Worm (Caenorhabditis elegans) whole organism, L4 larva: ENCODE data around the gene egl-9.

Source experiments
- F37D6.2 ChIP-seq: sonication (generic microtip); optimal IDR thresholded peaks from 2 replicates; lab custom pipeline; 2016; ENCODE audit warnings: mild to moderate bottlenecking, missing genetic modification characterization, missing compliant biosample characterization
- F44E2.7 ChIP-seq: fragments of 200-800 bp; sonication (Bioruptor generic); IDR thresholded peaks from 2 replicates; pipeline ENCODE4 v2.1.2; 2022; ENCODE audit warnings: missing genetic modification characterization, missing compliant biosample characterization
- F49E8.2 ChIP-seq: sonication (generic microtip); optimal IDR thresholded peaks from 2 replicates; lab custom pipeline; 2016; ENCODE audit warnings: missing compliant biosample characterization, mild to moderate bottlenecking, missing genetic modification characterization, borderline replicate concordance
- Y48G9A.11 ChIP-seq: fragments of 200-800 bp; sonication (Bioruptor generic); IDR thresholded peaks from 2 replicates; pipeline ENCODE4 v1.3.6; 2022; ENCODE audit warnings: missing genetic modification reagents, missing genetic modification characterization, missing compliant biosample characterization
- Y75B8A.6 ChIP-seq: fragments of 200-800 bp; sonication (Bioruptor generic); IDR thresholded peaks from 2 replicates; pipeline ENCODE4 v1.3.6; 2022; ENCODE audit warnings: missing genetic modification reagents, missing genetic modification characterization, missing compliant biosample characterization
- aha-1 ChIP-seq: fragments of 150-350 bp; peaks from one replicate; lab custom pipeline; 2014; ENCODE audit warnings: missing biosample characterization, missing genetic modification characterization
- aly-2 ChIP-seq: sonication (generic microtip); optimal IDR thresholded peaks from 2 replicates; lab custom pipeline; 2018; ENCODE audit warnings: missing biosample characterization, missing genetic modification characterization
- ama-1 ChIP-seq: fragments of 150-350 bp; optimal IDR thresholded peaks from 2 replicates; lab custom pipeline; 2014; ENCODE audit warnings: inconsistent platforms, mixed read lengths
- ctbp-1 ChIP-seq: fragments of 200-800 bp; sonication (Bioruptor generic); IDR thresholded peaks from 2 replicates; pipeline ENCODE4 v1.3.6; 2022; ENCODE audit warnings: missing genetic modification reagents, missing genetic modification characterization, missing compliant biosample characterization
- daf-12 ChIP-seq: fragments of 150-350 bp; optimal IDR thresholded peaks from 2 replicates; lab custom pipeline; 2014; ENCODE audit warnings: missing biosample characterization, missing genetic modification reagents, missing genetic modification characterization
- daf-16 ChIP-seq, 3 experiments: sonication (generic microtip); optimal IDR thresholded peaks; 2 replicates each; lab custom pipeline; 2016 to 2017; ENCODE audit warnings: missing genetic modification characterization in 3 of 3, missing genetic modification reagents in 3 of 3, mild to moderate bottlenecking in 2 of 3, missing compliant biosample characterization in 2 of 3, missing biosample characterization in 1 of 3, moderate library complexity in 1 of 3
- daf-19 ChIP-seq: fragments of 200-800 bp; sonication (Bioruptor generic); conservative IDR thresholded peaks from 2 replicates; pipeline ENCODE4 v1.3.6; 2022; ENCODE audit warnings: missing genetic modification characterization, missing compliant biosample characterization
- dmd-6 ChIP-seq: fragments of 200-800 bp; sonication (Bioruptor generic); IDR thresholded peaks from 2 replicates; pipeline ENCODE4 v1.3.6; 2022; ENCODE audit warnings: missing genetic modification reagents, missing genetic modification characterization, missing compliant biosample characterization
- dmd-8 ChIP-seq: fragments of 200-800 bp; sonication (Bioruptor generic); IDR thresholded peaks from 2 replicates; pipeline ENCODE4 v1.3.6; 2022; ENCODE audit warnings: missing genetic modification characterization, missing compliant biosample characterization
- dmd-9 ChIP-seq: fragments of 200-800 bp; sonication (Bioruptor generic); IDR thresholded peaks from 2 replicates; pipeline ENCODE4 v1.3.6; 2022; ENCODE audit warnings: missing genetic modification reagents, missing genetic modification characterization, missing compliant biosample characterization
- dpl-1 ChIP-seq: fragments of 150-350 bp; optimal IDR thresholded peaks from 2 replicates; lab custom pipeline; 2014; ENCODE audit warnings: missing biosample characterization, missing genetic modification reagents, missing genetic modification characterization
- fkh-10 ChIP-seq: fragments of 150-350 bp; optimal IDR thresholded peaks from 2 replicates; lab custom pipeline; 2014; ENCODE audit warnings: missing biosample characterization, missing genetic modification reagents, missing genetic modification characterization
- gei-8 ChIP-seq: fragments of 200-800 bp; sonication (Bioruptor generic); optimal IDR thresholded peaks from 2 replicates; lab custom pipeline; 2018; ENCODE audit warnings: mild to moderate bottlenecking, missing genetic modification characterization, missing compliant biosample characterization
- hif-1 ChIP-seq, 2 experiments: sonication (generic microtip); optimal IDR thresholded peaks; 2 replicates each; lab custom pipeline; 2016 to 2017; ENCODE audit warnings: missing compliant biosample characterization in 2 of 2, missing genetic modification characterization in 2 of 2, missing genetic modification reagents in 2 of 2, missing genotype in 2 of 2, mild to moderate bottlenecking in 1 of 2
- hlh-30 ChIP-seq: sonication (generic microtip); optimal IDR thresholded peaks from 2 replicates; lab custom pipeline; 2017; ENCODE audit warnings: antibody characterized with exemption, mild to moderate bottlenecking, missing genetic modification characterization, missing compliant biosample characterization; ENCODE audit not compliant: insufficient read depth
- lim-7 ChIP-seq: fragments of 200-800 bp; sonication (Bioruptor generic); IDR thresholded peaks from 2 replicates; pipeline ENCODE4 v1.3.6; 2022; ENCODE audit warnings: missing genetic modification characterization, missing compliant biosample characterization
- lin-1 ChIP-seq: fragments of 200-800 bp; sonication (Bioruptor generic); IDR thresholded peaks from 2 replicates; pipeline ENCODE4 v1.3.6; 2022; ENCODE audit warnings: missing genetic modification reagents, missing genetic modification characterization, missing compliant biosample characterization
- lin-13 ChIP-seq: fragments of 150-350 bp; optimal IDR thresholded peaks from 2 replicates; lab custom pipeline; 2014; ENCODE audit warnings: missing biosample characterization, missing genetic modification reagents, missing genetic modification characterization
- lin-39 ChIP-seq: fragments of 150-350 bp; optimal IDR thresholded peaks from 2 replicates; lab custom pipeline; 2014; ENCODE audit warnings: missing biosample characterization, missing genetic modification reagents, missing genetic modification characterization
- lsy-2 ChIP-seq, 2 experiments: fragments of 150-350 bp in 1 of 2; sonication (generic microtip) in 1 of 2; optimal IDR thresholded peaks; 2 replicates each; lab custom pipeline; 2014 to 2017; ENCODE audit warnings: missing biosample characterization in 2 of 2, missing genetic modification characterization in 2 of 2
- madf-5 ChIP-seq, 2 experiments: fragments of 200-800 bp; sonication (Bioruptor generic); IDR thresholded peaks; 2 replicates each; pipeline ENCODE4 v1.3.6; 2022; ENCODE audit warnings: missing compliant biosample characterization in 2 of 2, missing genetic modification characterization in 2 of 2
- mdl-1 ChIP-seq, 2 experiments: fragments of 150-350 bp in 1 of 2; sonication (generic microtip) in 1 of 2; optimal IDR thresholded peaks; 2 replicates each; lab custom pipeline; 2014 to 2017; ENCODE audit warnings: missing biosample characterization in 2 of 2, missing genetic modification characterization in 2 of 2
- mep-1 ChIP-seq: fragments of 150-350 bp; sonication (generic microtip); optimal IDR thresholded peaks from 3 replicates; lab custom pipeline; 2014; ENCODE audit warnings: missing biosample characterization, missing genetic modification characterization
- nhr-10 ChIP-seq: fragments of 150-350 bp; optimal IDR thresholded peaks from 2 replicates; lab custom pipeline; 2014; ENCODE audit warnings: missing biosample characterization, missing genetic modification characterization
- nhr-11 ChIP-seq: fragments of 150-350 bp; optimal IDR thresholded peaks from 2 replicates; lab custom pipeline; 2014; ENCODE audit warnings: missing biosample characterization, missing genetic modification characterization
- nhr-111 ChIP-seq: fragments of 200-800 bp; sonication (Bioruptor generic); optimal IDR thresholded peaks from 2 replicates; lab custom pipeline; 2018; ENCODE audit warnings: mild to moderate bottlenecking, missing genetic modification characterization, missing compliant biosample characterization
- nhr-237 ChIP-seq: sonication (generic microtip); optimal IDR thresholded peaks from 2 replicates; lab custom pipeline; 2017; ENCODE audit warnings: missing biosample characterization, missing genetic modification characterization
- nhr-25 ChIP-seq: sonication (generic microtip); optimal IDR thresholded peaks from 2 replicates; lab custom pipeline; 2017; ENCODE audit warnings: missing genetic modification characterization, mild to moderate bottlenecking, missing compliant biosample characterization, antibody characterized with exemption, moderate library complexity, borderline replicate concordance; ENCODE audit not compliant: insufficient read depth
- nhr-48 ChIP-seq: sonication (generic microtip); optimal IDR thresholded peaks from 2 replicates; lab custom pipeline; 2016; ENCODE audit warnings: mild to moderate bottlenecking, missing genetic modification characterization, missing compliant biosample characterization
- nhr-77 ChIP-seq: fragments of 150-350 bp; optimal IDR thresholded peaks from 2 replicates; lab custom pipeline; 2014; ENCODE audit warnings: missing biosample characterization, missing genetic modification characterization
- pha-4 ChIP-seq, 2 experiments: fragments of 150-350 bp in 1 of 2; fragments of 200-800 bp in 1 of 2; sonication (Bioruptor generic) in 1 of 2; IDR thresholded peaks in 1 of 2; optimal IDR thresholded peaks in 1 of 2; 2 replicates each; pipeline versions ENCODE4 v1.3.6 to Lab custom; 2014 to 2022; ENCODE audit warnings: missing genetic modification characterization in 2 of 2, missing genetic modification reagents in 2 of 2, missing biosample characterization in 1 of 2, missing compliant biosample characterization in 1 of 2
- pqm-1 ChIP-seq: sonication (generic microtip); optimal IDR thresholded peaks from 2 replicates; lab custom pipeline; 2017; ENCODE audit warnings: missing biosample characterization, missing genetic modification characterization
- rbr-2 ChIP-seq: sonication (generic microtip); optimal IDR thresholded peaks from 2 replicates; lab custom pipeline; 2016; ENCODE audit warnings: missing genotype, missing genetic modification characterization, missing compliant biosample characterization
- tag-97 ChIP-seq: fragments of 200-800 bp; sonication (Bioruptor generic); IDR thresholded peaks from 2 replicates; pipeline ENCODE4 v1.3.6; 2022; ENCODE audit warnings: missing genetic modification characterization, missing compliant biosample characterization
- unc-62 ChIP-seq, 3 experiments: fragments of 150-350 bp in 1 of 3; sonication (generic microtip); optimal IDR thresholded peaks in 2 of 3; peaks in 1 of 3; 1 replicate in 1 of 3; 2 replicates in 2 of 3; lab custom pipeline; 2014 to 2017; ENCODE audit warnings: missing biosample characterization in 3 of 3, missing genetic modification characterization in 3 of 3, missing genetic modification reagents in 3 of 3, missing genotype in 1 of 3
- vab-7 ChIP-seq: fragments of 200-800 bp; sonication (Bioruptor generic); IDR thresholded peaks from 2 replicates; pipeline ENCODE4 v1.3.6; 2022; ENCODE audit warnings: missing genetic modification reagents, missing genetic modification characterization, missing compliant biosample characterization
- zag-1 ChIP-seq: fragments of 150-350 bp; optimal IDR thresholded peaks from 2 replicates; lab custom pipeline; 2014; ENCODE audit warnings: missing biosample characterization, missing genetic modification characterization
- zfp-2 ChIP-seq: sonication (generic microtip); optimal IDR thresholded peaks from 2 replicates; lab custom pipeline; 2016; ENCODE audit warnings: mild to moderate bottlenecking, missing genetic modification characterization, missing compliant biosample characterization
- zip-2 ChIP-seq: fragments of 150-350 bp; optimal IDR thresholded peaks from 2 replicates; lab custom pipeline; 2014; ENCODE audit warnings: missing biosample characterization, missing genetic modification characterization
- ztf-7 ChIP-seq: fragments of 150-350 bp; optimal IDR thresholded peaks from 2 replicates; lab custom pipeline; 2014; ENCODE audit warnings: missing biosample characterization, missing genetic modification characterization

egl-9 gene

DNA sequence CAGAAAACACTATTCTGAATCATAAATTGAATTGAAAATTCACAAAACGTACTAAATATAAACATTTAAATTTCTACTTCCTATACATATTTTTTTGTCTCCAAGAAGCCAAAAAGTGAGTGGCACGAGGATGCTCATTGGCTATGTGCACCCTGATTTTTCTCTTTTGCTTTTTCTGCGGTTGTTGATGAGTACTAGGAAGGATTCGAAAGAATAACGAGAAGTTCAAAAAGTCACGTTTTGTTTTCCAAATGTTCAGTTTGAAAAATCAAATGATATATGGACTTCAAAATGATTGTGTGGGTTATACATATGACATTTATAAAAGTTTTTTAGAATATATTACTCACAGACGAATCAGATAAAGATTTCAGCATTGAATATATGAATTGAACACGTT, 3.6 kb upstream of the egl-9 start (continued):
- TF ChIP-seq daf-16 (GFP tag; optimal IDR thresholded peaks at IDR 0.05; lab: Kevin White, UChicago), result peak in 1 of 2 experiments; percentile 1
- no peak for TF ChIP-seq daf-16 (tag; optimal IDR thresholded peaks at IDR 0.05; lab: Kevin White, UChicago)
- TF ChIP-seq lin-39 (tag; lab: Kevin White, UChicago), result no peak
- TF ChIP-seq gei-8 (GFP tag; lab: Kevin White, UChicago), result no peak
- peak in 1 of 2 experiments; percentile 89 for TF ChIP-seq hif-1 (tag; optimal IDR thresholded peaks at IDR 0.05; lab: Kevin White, UChicago)
- TF ChIP-seq nhr-10 (tag; lab: Kevin White, UChicago), result no peak
- TF ChIP-seq pqm-1 (tag; lab: Kevin White, UChicago), result no peak
- no peak for TF ChIP-seq lim-7 (GFP tag; lab: Robert Waterston, UW)
- TF ChIP-seq mdl-1 (tag; optimal IDR thresholded peaks at IDR 0.05; lab: Kevin White, UChicago), result peak in 1 of 2 experiments; percentile 9
- TF ChIP-seq Y48G9A.11 (GFP tag; lab: Robert Waterston, UW), result no peak
- TF ChIP-seq madf-5 (GFP tag; IDR thresholded peaks at IDR 0.05; lab: Robert Waterston, UW), result no peak
- TF ChIP-seq zfp-2 (tag; lab: Kevin White, UChicago), result no peak
- TF ChIP-seq lsy-2 (tag; optimal IDR thresholded peaks at IDR 0.05; lab: Kevin White, UChicago), result peak in 1 of 2 experiments; percentile 21
- no peak for TF ChIP-seq unc-62 (GFP tag; optimal IDR thresholded peaks at IDR 0.05 in 1 of 2; lab: Kevin White, UChicago)
- no peak for TF ChIP-seq unc-62 (tag; optimal IDR thresholded peaks at IDR 0.05; lab: Kevin White, UChicago)
- no peak for TF ChIP-seq zip-2
- TF ChIP-seq nhr-111 (GFP tag; lab: Kevin White, UChicago), result no peak
- no peak for TF ChIP-seq Y75B8A.6 (GFP tag; lab: Robert Waterston, UW)
- TF ChIP-seq hlh-30, result peak; percentile 56
- TF ChIP-seq lin-1 (GFP tag; lab: Robert Waterston, UW), result no peak
- TF ChIP-seq ctbp-1, result no peak
- no peak for TF ChIP-seq nhr-11 (tag; lab: Kevin White, UChicago)

- TF ChIP-seq nhr-48 (peak; percentile 0), dpl-1 (no peak), aha-1 (tag; lab: Kevin White, UChicago) (peak; percentile 85), zag-1 (tag; lab: Kevin White, UChicago) (no peak), nhr-25 (tag; lab: Kevin White, UChicago) (no peak), unc-62 (GFP tag; optimal IDR thresholded peaks at IDR 0.05 in 1 of 2; lab: Kevin White, UChicago) (no peak), unc-62 (tag; optimal IDR thresholded peaks at IDR 0.05; lab: Kevin White, UChicago) (no peak)
Observed at ce11 chrV:10465478-10465877, 2.8 kb upstream of the egl-9 start.

ce11 chrV:10466607-10467092, 1.7 kb upstream of the egl-9 start:
- peak; percentile 91 for TF ChIP-seq fkh-10 (GFP tag; lab: Kevin White, UChicago)
- TF ChIP-seq nhr-25 (tag; lab: Kevin White, UChicago), result peak; percentile 86
- peak; percentile 93 for TF ChIP-seq nhr-48
- no peak for TF ChIP-seq tag-97 (GFP tag; lab: Robert Waterston, UW)
- no peak for TF ChIP-seq F44E2.7 (GFP tag; lab: Robert Waterston, UW)
- peak; percentile 68 for TF ChIP-seq ama-1
- TF ChIP-seq mep-1 (tag; lab: Kevin White, UChicago), result peak; percentile 96
- peak; percentile 90 for TF ChIP-seq lin-13 (GFP tag; lab: Kevin White, UChicago)
- TF ChIP-seq aly-2 (tag; lab: Kevin White, UChicago), result no peak
- TF ChIP-seq daf-12 (tag; lab: Kevin White, UChicago), result no peak
- peak; percentile 95 for TF ChIP-seq dmd-6
- peak; percentile 60; the same call in 1 of the 2 replicates for TF ChIP-seq vab-7 (GFP tag; lab: Robert Waterston, UW)
- TF ChIP-seq dmd-9 (GFP tag; lab: Robert Waterston, UW), result peak; percentile 57; the same call in 1 of the 2 replicates
- TF ChIP-seq hlh-30, result peak; percentile 98
- TF ChIP-seq dpl-1, result peak; percentile 68
- no peak for TF ChIP-seq F49E8.2
- peak; percentile 89 for TF ChIP-seq nhr-77 (tag; lab: Kevin White, UChicago)
- TF ChIP-seq pha-4 (GFP tag; IDR thresholded peaks at IDR 0.05; lab: Robert Waterston, UW), result peak; percentile 75
- TF ChIP-seq pha-4 (tag; optimal IDR thresholded peaks at IDR 0.05; lab: Kevin White, UChicago), result peak; percentile 89
- 0 out of 2 replicates have a peak, but pooled peaks have one; percentile 39 for TF ChIP-seq dmd-8
- peak; percentile 98 to 100 for TF ChIP-seq hif-1 (tag; optimal IDR thresholded peaks at IDR 0.05; lab: Kevin White, UChicago)
- TF ChIP-seq nhr-237 (tag; lab: Kevin White, UChicago), result peak; percentile 25
- TF ChIP-seq nhr-11 (tag; lab: Kevin White, UChicago), result peak; percentile 97
- peak; percentile 79 for TF ChIP-seq F37D6.2 (tag; lab: Kevin White, UChicago)
- TF ChIP-seq ztf-7 (tag; lab: Kevin White, UChicago), result peak; percentile 76
- TF ChIP-seq lim-7 (GFP tag; lab: Robert Waterston, UW), result no peak
- TF ChIP-seq zip-2, result peak; percentile 52
- TF ChIP-seq daf-19, result no peak
- peak; percentile 91 for TF ChIP-seq rbr-2 (tag; lab: Kevin White, UChicago)
